Worm (Caenorhabditis elegans) whole organism, L3 larva: ENCODE results near the gene emc-1.

Experiments
- ama-1 ChIP-seq: fragments of 150-350 bp; optimal IDR thresholded peaks from 2 replicates; lab custom pipeline; 2018
- ceh-82 ChIP-seq: fragments of 150-350 bp; optimal IDR thresholded peaks from 2 replicates; lab custom pipeline; 2014; ENCODE audit warnings: missing biosample characterization, missing genetic modification characterization
- ceh-9 ChIP-seq: sonication (generic microtip); optimal IDR thresholded peaks from 2 replicates; lab custom pipeline; 2018; ENCODE audit warnings: missing biosample characterization, missing genetic modification characterization
- egl-27 ChIP-seq: sonication (generic microtip); optimal IDR thresholded peaks from 4 replicates; lab custom pipeline; 2017; ENCODE audit warnings: missing biosample characterization, missing genetic modification reagents, missing genetic modification characterization
- fkh-10 ChIP-seq: sonication (generic microtip); optimal IDR thresholded peaks from 2 replicates; lab custom pipeline; 2017; ENCODE audit warnings: missing biosample characterization, missing genetic modification reagents, missing genetic modification characterization
- lin-39 ChIP-seq: fragments of 150-350 bp; optimal IDR thresholded peaks from 2 replicates; lab custom pipeline; 2018; ENCODE audit warnings: missing biosample characterization, missing genetic modification reagents, missing genetic modification characterization
- nhr-28 ChIP-seq: fragments of 150-350 bp; optimal IDR thresholded peaks from 2 replicates; lab custom pipeline; 2014; ENCODE audit warnings: missing biosample characterization, missing genetic modification characterization
- skn-1 ChIP-seq: fragments of 150-350 bp; optimal IDR thresholded peaks from 2 replicates; lab custom pipeline; 2014; ENCODE audit warnings: missing biosample characterization, missing genetic modification characterization

ce11 chrII:1482419-1482818 lies 17.7 kb downstream of the emc-1 start:
- TF ChIP-seq egl-27 (tag; lab: Kevin White, UChicago) = no peak
- no peak for TF ChIP-seq ceh-82 (tag; lab: Kevin White, UChicago)
- TF ChIP-seq fkh-10 = no peak
- no peak for TF ChIP-seq skn-1 (tag; lab: Kevin White, UChicago)
- TF ChIP-seq nhr-28 = no peak
- TF ChIP-seq ceh-9 = no peak
- TF ChIP-seq ama-1 (lab: Kevin White, UChicago) = no peak
- TF ChIP-seq lin-39 (tag; lab: Kevin White, UChicago) = no peak
